Worm (Caenorhabditis elegans): ENCODE data around the gene gipc-1.

DNA sequence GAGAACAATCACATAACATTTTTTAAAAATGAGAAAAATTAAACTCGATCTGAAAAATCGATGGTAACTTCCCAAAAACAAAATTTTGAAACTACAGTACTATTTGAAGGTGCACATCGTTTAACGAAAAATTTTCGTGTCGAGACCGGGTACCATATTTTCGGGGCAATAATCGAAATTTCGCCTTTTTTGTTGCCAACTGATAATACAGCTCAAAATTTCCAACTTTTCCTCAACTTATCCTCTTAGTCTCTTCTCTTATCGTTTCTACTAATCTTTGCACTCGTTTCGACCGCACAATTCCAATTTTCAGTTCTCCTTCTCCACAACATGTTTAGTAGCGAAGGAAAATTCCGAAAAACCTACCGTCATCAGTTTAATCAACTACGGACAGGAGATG, 36.3 kb downstream of the gipc-1 start, which contains the start of gene rom-1:
- TF ChIP-seq lin-15B (tag; optimal IDR thresholded peaks at IDR 0.05) (no peak), ztf-4 (tag; optimal IDR thresholded peaks at IDR 0.05) (no peak), ceh-82 (tag; optimal IDR thresholded peaks at IDR 0.05) (no peak), nhr-237 (tag; optimal IDR thresholded peaks at IDR 0.05) (no peak), zag-1 (tag; optimal IDR thresholded peaks at IDR 0.05) (no peak), nhr-12 (tag; optimal IDR thresholded peaks at IDR 0.05) (no peak), mdl-1 (tag; optimal IDR thresholded peaks at IDR 0.05) (no peak), ceh-16 (tag; optimal IDR thresholded peaks at IDR 0.05) (no peak)
